Worm (Caenorhabditis elegans): ENCODE results near the gene pgap-2.

Gene pgap-2

DNA sequence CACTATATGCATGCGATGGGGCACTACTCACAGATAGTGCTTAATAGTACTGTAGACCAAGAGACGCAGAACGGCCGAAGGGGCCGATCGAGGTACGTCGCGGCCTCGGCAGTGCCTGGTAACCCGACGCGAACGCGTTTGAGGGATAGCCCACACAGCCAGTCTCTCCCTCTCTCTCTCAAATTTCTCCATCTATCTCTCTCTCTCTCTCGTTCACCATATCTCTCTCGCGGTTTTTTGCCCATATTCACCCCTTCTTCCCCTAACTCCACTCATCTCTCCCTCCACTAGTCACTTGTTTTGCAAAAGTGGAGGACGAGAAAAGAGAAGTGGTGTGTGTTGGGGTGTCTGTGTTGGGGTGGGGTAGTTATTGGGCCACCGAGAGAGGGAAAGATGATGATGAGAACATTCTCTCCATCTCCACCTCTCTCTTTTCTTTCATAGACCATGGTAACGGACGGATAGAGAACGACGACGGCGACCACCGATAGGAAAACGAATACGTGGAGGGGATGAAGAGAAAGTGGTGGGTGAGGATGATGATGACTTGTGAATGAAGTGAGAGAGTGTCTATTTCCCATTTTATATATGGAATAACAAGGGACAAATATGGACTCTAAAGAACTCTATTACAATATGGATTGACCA, 38.4 kb upstream of the pgap-2 start (continued):
- TF ChIP-seq elt-3 (tag; optimal IDR thresholded peaks at IDR 0.05) (no peak), efl-3 (GFP tag; optimal IDR thresholded peaks at IDR 0.05) (no peak), nhr-84 (tag; optimal IDR thresholded peaks at IDR 0.05) (no peak), nhr-77 (tag; optimal IDR thresholded peaks at IDR 0.05) (peak; percentile 22), lin-15B (tag; optimal IDR thresholded peaks at IDR 0.05) (no peak), fkh-8 (tag; optimal IDR thresholded peaks at IDR 0.05) (peak; percentile 43), unc-98 (GFP tag; IDR thresholded peaks at IDR 0.05) (no peak), ces-1 (GFP tag; optimal IDR thresholded peaks at IDR 0.05) (no peak), ztf-11 (tag; optimal IDR thresholded peaks at IDR 0.05) (peak in 1 of 2 experiments; percentile 25), nhr-12 (tag; optimal IDR thresholded peaks at IDR 0.05) (no peak), lsy-2 (tag; optimal IDR thresholded peaks at IDR 0.05) (peak; percentile 33 to 62), nhr-237 (tag; optimal IDR thresholded peaks at IDR 0.05) (no peak), nhr-47 (tag; optimal IDR thresholded peaks at IDR 0.05) (peak; percentile 51), nhr-76 (tag; optimal IDR thresholded peaks at IDR 0.05) (no peak), ets-5 (GFP tag; IDR thresholded peaks at IDR 0.05) (no peak), rnt-1 (tag; optimal IDR thresholded peaks at IDR 0.05) (peak; percentile 29), elt-2 (tag; optimal IDR thresholded peaks at IDR 0.05) (no peak), lin-39 (tag; optimal IDR thresholded peaks at IDR 0.05) (no peak), nhr-71 (tag; optimal IDR thresholded peaks at IDR 0.05) (peak; percentile 61), aha-1 (tag; optimal IDR thresholded peaks at IDR 0.05) (no peak), isw-1 (GFP tag; IDR thresholded peaks at IDR 0.05) (no peak), snpc-4 (tag; optimal IDR thresholded peaks at IDR 0.05) (peak; percentile 31), snu-23 (GFP tag; optimal IDR thresholded peaks at IDR 0.05) (peak; percentile 61), alr-1 (tag; optimal IDR thresholded peaks at IDR 0.05; ENCODE audit: borderline replicate concordance) (no peak), lir-3 (tag; optimal IDR thresholded peaks at IDR 0.05; ENCODE audit: poor library complexity) (no peak), dpl-1 (GFP tag; optimal IDR thresholded peaks at IDR 0.05) (peak in 2 of 3 experiments; percentile 3 to 24), fos-1 (tag; optimal IDR thresholded peaks at IDR 0.05) (no peak), lin-14 (GFP tag; optimal IDR thresholded peaks at IDR 0.05) (peak; percentile 94), pqm-1 (tag; optimal IDR thresholded peaks at IDR 0.05) (no peak), C16A3.4 (tag; optimal IDR thresholded peaks at IDR 0.05) (no peak), egl-27 (tag; optimal IDR thresholded peaks at IDR 0.05) (no peak), nhr-28 (tag; optimal IDR thresholded peaks at IDR 0.05) (no peak), vab-15 (tag; optimal IDR thresholded peaks at IDR 0.05) (no peak), efl-1 (optimal IDR thresholded peaks at IDR 0.05) (peak; percentile 36 to 37), efl-1 (GFP tag; optimal IDR thresholded peaks at IDR 0.05 in 1 of 2) (peak; percentile 21 to 95), ceh-63 (GFP tag; optimal IDR thresholded peaks at IDR 0.05) (no peak), hpl-2 (GFP tag; optimal IDR thresholded peaks at IDR 0.05) (no peak), lin-13 (GFP tag; optimal IDR thresholded peaks at IDR 0.05) (no peak), ceh-8 (GFP tag; optimal IDR thresholded peaks at IDR 0.05) (no peak), sptf-1 (tag; optimal IDR thresholded peaks at IDR 0.05) (no peak), swsn-7 (tag; optimal IDR thresholded peaks at IDR 0.05) (peak; percentile 46)

DNA sequence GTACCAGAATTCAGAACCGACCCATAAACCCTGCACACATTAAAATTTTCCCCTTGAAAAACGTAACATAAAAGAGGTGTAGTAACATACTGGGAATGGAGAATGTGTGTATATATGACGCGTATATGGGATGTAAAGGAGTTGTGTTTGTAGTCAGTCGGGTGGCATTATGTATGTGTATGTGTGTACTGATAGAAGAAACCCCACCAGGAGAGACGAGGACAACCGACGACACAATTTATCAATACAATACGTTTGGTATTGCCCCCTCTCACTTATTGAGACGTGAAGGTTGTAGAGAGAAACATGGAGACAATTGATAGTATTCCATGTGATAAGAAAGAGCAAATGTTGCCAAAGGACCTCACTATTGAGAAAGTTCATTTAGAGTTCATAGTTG, 37.2 kb upstream of the pgap-2 start:
- TF ChIP-seq elt-2 (tag; optimal IDR thresholded peaks at IDR 0.05) (peak; percentile 46), lin-14 (GFP tag; optimal IDR thresholded peaks at IDR 0.05) (peak; percentile 3), pqm-1 (tag; optimal IDR thresholded peaks at IDR 0.05) (peak; percentile 25), lin-35 (GFP tag; optimal IDR thresholded peaks at IDR 0.05) (peak in 1 of 2 experiments; percentile 20), lin-13 (GFP tag; optimal IDR thresholded peaks at IDR 0.05) (no peak), efl-1 (optimal IDR thresholded peaks at IDR 0.05) (no peak), efl-1 (GFP tag; optimal IDR thresholded peaks at IDR 0.05 in 1 of 2) (peak in 1 of 2 experiments; percentile 59), efl-3 (GFP tag; optimal IDR thresholded peaks at IDR 0.05) (no peak)
